Fruit fly (Drosophila melanogaster) whole organism, embryonic: ENCODE results near the gene Rnf146.
A peak's percentile ranks its signal among the peaks of the same experiment; 100 is the strongest.

Experiments
- Antp ChIP-seq: fragments of 200-800 bp; sonication (Bioruptor generic); optimal IDR thresholded peaks from 3 replicates; lab custom pipeline; 2016; ENCODE audit warnings: missing biosample characterization, missing genetic modification characterization
- Blimp-1 ChIP-seq: fragments of 200-800 bp; sonication (Bioruptor generic); optimal IDR thresholded peaks from 3 replicates; lab custom pipeline; 2018; ENCODE audit warnings: missing biosample characterization, missing genetic modification characterization, mild to moderate bottlenecking, moderate library complexity, missing genetic modification reagents
- CG1024 ChIP-seq: fragments of 200-800 bp; sonication (Bioruptor generic); IDR thresholded peaks from 2 replicates; pipeline ENCODE4 v1.3.6; 2022; ENCODE audit warnings: missing biosample characterization, missing genetic modification characterization
- CG10979 ChIP-seq: fragments of 200-800 bp; sonication (Bioruptor generic); optimal IDR thresholded peaks from 2 replicates; lab custom pipeline; 2018; ENCODE audit warnings: missing biosample characterization, mild to moderate bottlenecking, missing genetic modification characterization, moderate library complexity
- CG11696 ChIP-seq: fragments of 200-800 bp; sonication (Bioruptor generic); IDR thresholded peaks from 2 replicates; pipeline ENCODE4 v1.3.6; 2022; ENCODE audit warnings: missing biosample characterization, missing genetic modification characterization
- CG12391 ChIP-seq: fragments of 200-800 bp; sonication (Bioruptor generic); optimal IDR thresholded peaks from 3 replicates; lab custom pipeline; 2018; ENCODE audit warnings: missing biosample characterization, mild to moderate bottlenecking, missing genetic modification characterization, moderate library complexity
- CG13424 ChIP-seq: fragments of 200-800 bp; sonication (Bioruptor generic); optimal IDR thresholded peaks from 2 replicates; lab custom pipeline; 2019; ENCODE audit warnings: missing biosample characterization, mild to moderate bottlenecking, missing genetic modification characterization, moderate library complexity
- CG1602 ChIP-seq: fragments of 200-800 bp; sonication (Bioruptor generic); optimal IDR thresholded peaks from 3 replicates; lab custom pipeline; 2016; ENCODE audit warnings: missing biosample characterization, missing genetic modification characterization
- CG17361 ChIP-seq: fragments of 200-800 bp; sonication (Bioruptor generic); IDR thresholded peaks from 3 replicates; pipeline ENCODE4 v1.3.6; 2022; ENCODE audit warnings: missing biosample characterization, missing genetic modification characterization
- CG1832 ChIP-seq: fragments of 200-800 bp; sonication (Bioruptor generic); optimal IDR thresholded peaks from 2 replicates; lab custom pipeline; 2017; ENCODE audit warnings: missing biosample characterization, mild to moderate bottlenecking, missing genetic modification characterization, inconsistent platforms
- CG2712 ChIP-seq: fragments of 200-800 bp; optimal IDR thresholded peaks from 3 replicates; lab custom pipeline; 2019; ENCODE audit warnings: missing biosample characterization, mild to moderate bottlenecking, missing genetic modification characterization, moderate library complexity
- CG31388 ChIP-seq: fragments of 200-800 bp; sonication (Bioruptor generic); optimal IDR thresholded peaks from 2 replicates; lab custom pipeline; 2016; ENCODE audit warnings: missing biosample characterization, missing genetic modification characterization
- CG3163 ChIP-seq: fragments of 200-800 bp; sonication (Bioruptor generic); optimal IDR thresholded peaks from 3 replicates; lab custom pipeline; 2016; ENCODE audit warnings: missing biosample characterization, missing genetic modification characterization
- CG32767 ChIP-seq: fragments of 200-800 bp; sonication (Bioruptor generic); IDR thresholded peaks from 2 replicates; pipeline ENCODE4 v1.3.6; 2022; ENCODE audit warnings: missing biosample characterization, missing genetic modification characterization
- CG33557 ChIP-seq: fragments of 200-800 bp; sonication (Bioruptor generic); optimal IDR thresholded peaks from 2 replicates; lab custom pipeline; 2019; ENCODE audit warnings: missing biosample characterization, mild to moderate bottlenecking, missing genetic modification characterization, moderate library complexity
- CG42726 ChIP-seq: fragments of 200-800 bp; sonication (Bioruptor generic); IDR thresholded peaks from 2 replicates; pipeline ENCODE4 v1.3.6; 2022; ENCODE audit warnings: missing biosample characterization, missing genetic modification characterization; ENCODE audit not compliant: partially characterized antibody
- CG4617 ChIP-seq: fragments of 200-800 bp; sonication (Bioruptor generic); optimal IDR thresholded peaks from 3 replicates; lab custom pipeline; 2016; ENCODE audit warnings: missing biosample characterization, missing genetic modification characterization, borderline replicate concordance
- CG5180 ChIP-seq: fragments of 200-800 bp; sonication (Bioruptor generic); optimal IDR thresholded peaks from 3 replicates; lab custom pipeline; 2017; ENCODE audit warnings: missing biosample characterization, missing genetic modification characterization, mild to moderate bottlenecking, moderate library complexity, missing genetic modification reagents
- CG7357 ChIP-seq: fragments of 200-800 bp; sonication (Bioruptor generic); IDR thresholded peaks from 3 replicates; pipeline ENCODE4 v1.3.6; 2022; ENCODE audit warnings: missing biosample characterization, missing genetic modification characterization
- CG7987 ChIP-seq: fragments of 200-800 bp; sonication (Bioruptor generic); optimal IDR thresholded peaks from 2 replicates; lab custom pipeline; 2018; ENCODE audit warnings: missing biosample characterization, mild to moderate bottlenecking, missing genetic modification characterization, moderate library complexity
- CG8290 ChIP-seq, 3 experiments: fragments of 200-800 bp; sonication (Bioruptor generic); optimal IDR thresholded peaks; 2 replicates each; lab custom pipeline; 2016 to 2019; ENCODE audit warnings: missing biosample characterization in 3 of 3, missing genetic modification characterization in 3 of 3, mild to moderate bottlenecking in 2 of 3, moderate library complexity in 1 of 3
- CG9727 ChIP-seq: fragments of 200-800 bp; sonication (Bioruptor generic); optimal IDR thresholded peaks from 3 replicates; lab custom pipeline; 2017; ENCODE audit warnings: missing biosample characterization, mild to moderate bottlenecking, missing genetic modification characterization
- Dbx ChIP-seq: fragments of 200-800 bp; sonication (Bioruptor generic); IDR thresholded peaks from 3 replicates; pipeline ENCODE4 v1.3.6; 2022; ENCODE audit warnings: missing biosample characterization, missing genetic modification characterization
- Doc3 ChIP-seq: fragments of 200-800 bp; sonication (Bioruptor generic); IDR thresholded peaks from 3 replicates; pipeline ENCODE4 v1.3.6; 2022; ENCODE audit warnings: missing biosample characterization, missing genetic modification characterization; ENCODE audit not compliant: partially characterized antibody
- HLH4C ChIP-seq: fragments of 200-800 bp; sonication (Bioruptor generic); IDR thresholded peaks from 3 replicates; pipeline ENCODE4 v1.3.6; 2022; ENCODE audit warnings: missing biosample characterization, missing genetic modification characterization; ENCODE audit not compliant: partially characterized antibody
- HmgZ ChIP-seq: fragments of 200-800 bp; sonication (Bioruptor generic); optimal IDR thresholded peaks from 2 replicates; lab custom pipeline; 2018; ENCODE audit warnings: missing biosample characterization, mild to moderate bottlenecking, missing genetic modification characterization
- Hr78 ChIP-seq, 2 experiments: fragments of 200-800 bp in 1 of 2; fragments of >200 bp in 1 of 2; sonication (Bioruptor generic) in 1 of 2; optimal IDR thresholded peaks; 2 replicates each; lab custom pipeline; 2017 to 2019; ENCODE audit warnings: missing biosample characterization in 2 of 2, missing genetic modification characterization in 2 of 2, mild to moderate bottlenecking in 1 of 2, moderate library complexity in 1 of 2
- Mad ChIP-seq: fragments of 200-800 bp; sonication (Bioruptor generic); optimal IDR thresholded peaks from 2 replicates; lab custom pipeline; 2016; ENCODE audit warnings: missing biosample characterization, missing genetic modification characterization
- Max ChIP-seq: fragments of 200-800 bp; sonication (Bioruptor generic); optimal IDR thresholded peaks from 2 replicates; lab custom pipeline; 2016; ENCODE audit warnings: missing biosample characterization, mild to moderate bottlenecking, missing genetic modification characterization
- Meics ChIP-seq: fragments of 200-800 bp; sonication (Bioruptor generic); optimal IDR thresholded peaks from 2 replicates; lab custom pipeline; 2017; ENCODE audit warnings: missing biosample characterization, mild to moderate bottlenecking, missing genetic modification characterization
- Myb ChIP-seq: fragments of 200-800 bp; sonication (Bioruptor generic); optimal IDR thresholded peaks from 2 replicates; lab custom pipeline; 2016; ENCODE audit warnings: missing biosample characterization, missing genetic modification characterization
- Rfx ChIP-seq: fragments of 200-800 bp; sonication (Bioruptor generic); IDR thresholded peaks from 2 replicates; pipeline ENCODE4 v1.3.6; 2022; ENCODE audit warnings: missing biosample characterization, missing genetic modification characterization
- Six4 ChIP-seq: fragments of 200-800 bp; sonication (Bioruptor generic); optimal IDR thresholded peaks from 2 replicates; lab custom pipeline; 2016; ENCODE audit warnings: missing biosample characterization, missing genetic modification characterization
- Stat92E ChIP-seq, 3 experiments: fragments of >200 bp in 2 of 3; fragments of 200-800 bp in 1 of 3; sonication (Bioruptor generic) in 1 of 3; optimal IDR thresholded peaks; 2 replicates each; lab custom pipeline; 2017 to 2019; ENCODE audit warnings: missing biosample characterization in 3 of 3, missing genetic modification characterization in 3 of 3, mild to moderate bottlenecking in 1 of 3, moderate library complexity in 1 of 3
- emc ChIP-seq: fragments of 200-800 bp; sonication (Bioruptor generic); optimal IDR thresholded peaks from 2 replicates; lab custom pipeline; 2016; ENCODE audit warnings: missing biosample characterization, missing genetic modification characterization
- ewg ChIP-seq: fragments of 200-800 bp; sonication (Bioruptor generic); optimal IDR thresholded peaks from 3 replicates; lab custom pipeline; 2017; ENCODE audit warnings: mild to moderate bottlenecking, missing biosample characterization, missing genetic modification reagents, missing genetic modification characterization
- eyg ChIP-seq: fragments of 200-800 bp; sonication (Bioruptor generic); optimal IDR thresholded peaks from 3 replicates; lab custom pipeline; 2016; ENCODE audit warnings: missing biosample characterization, missing genetic modification characterization
- ftz-f1 ChIP-seq: fragments of 200-800 bp; sonication (Bioruptor generic); optimal IDR thresholded peaks from 2 replicates; lab custom pipeline; 2016; ENCODE audit warnings: missing biosample characterization, missing genetic modification characterization
- knrl ChIP-seq: fragments of 200-800 bp; sonication (Bioruptor generic); IDR thresholded peaks from 3 replicates; pipeline ENCODE4 v1.3.6; 2022; ENCODE audit warnings: missing biosample characterization, missing genetic modification characterization; ENCODE audit not compliant: partially characterized antibody
- luna ChIP-seq: fragments of 200-800 bp; sonication (Bioruptor generic); optimal IDR thresholded peaks from 2 replicates; lab custom pipeline; 2016; ENCODE audit warnings: missing biosample characterization, missing genetic modification characterization
- maf-S ChIP-seq: fragments of 200-800 bp; sonication (Bioruptor generic); optimal IDR thresholded peaks from 2 replicates; lab custom pipeline; 2016; ENCODE audit warnings: missing biosample characterization, missing genetic modification characterization
- nerfin-1 ChIP-seq: fragments of 200-800 bp; sonication (Bioruptor generic); optimal IDR thresholded peaks from 3 replicates; lab custom pipeline; 2019; ENCODE audit warnings: missing biosample characterization, mild to moderate bottlenecking, missing genetic modification characterization, moderate library complexity
- odd ChIP-seq: fragments of 200-800 bp; sonication (Bioruptor generic); optimal IDR thresholded peaks from 2 replicates; lab custom pipeline; 2017; ENCODE audit warnings: missing biosample characterization, mild to moderate bottlenecking, missing genetic modification characterization
- pum ChIP-seq: fragments of 200-800 bp; sonication (Bioruptor generic); optimal IDR thresholded peaks from 2 replicates; lab custom pipeline; 2016; ENCODE audit warnings: missing biosample characterization, missing genetic modification characterization
- row ChIP-seq: fragments of 200-800 bp; sonication (Bioruptor generic); IDR thresholded peaks from 3 replicates; pipeline ENCODE4 v1.3.6; 2022; ENCODE audit warnings: missing biosample characterization, missing genetic modification characterization
- salm ChIP-seq: fragments of 200-800 bp; sonication (Bioruptor generic); optimal IDR thresholded peaks from 2 replicates; lab custom pipeline; 2018; ENCODE audit warnings: missing biosample characterization, mild to moderate bottlenecking, missing genetic modification characterization
- sna ChIP-seq: fragments of 200-800 bp; sonication (Bioruptor generic); IDR thresholded peaks from 2 replicates; pipeline ENCODE4 v1.3.6; 2022; ENCODE audit warnings: missing biosample characterization, missing genetic modification characterization; ENCODE audit not compliant: partially characterized antibody
- sob ChIP-seq: fragments of 200-800 bp; sonication (Bioruptor generic); IDR thresholded peaks from 2 replicates; pipeline ENCODE4 v1.3.6; 2022; ENCODE audit warnings: missing biosample characterization, missing genetic modification characterization
- zen ChIP-seq: fragments of 200-800 bp; sonication (Bioruptor generic); optimal IDR thresholded peaks from 3 replicates; lab custom pipeline; 2018; ENCODE audit warnings: missing biosample characterization, mild to moderate bottlenecking, missing genetic modification characterization, moderate library complexity
- zf30C ChIP-seq: fragments of 200-800 bp; sonication (Bioruptor generic); optimal IDR thresholded peaks from 3 replicates; lab custom pipeline; 2018; ENCODE audit warnings: missing biosample characterization, mild to moderate bottlenecking, missing genetic modification characterization

Gene Rnf146

dm6 chr3L:19655923-19656322 is 13.3 kb upstream of the Rnf146 start (continued):
- no peak for TF ChIP-seq CG31388 (GFP tag; lab: Kevin White, UChicago)
- TF ChIP-seq ewg (GFP tag; lab: Kevin White, UChicago): peak; percentile 35
- peak; percentile 36 for TF ChIP-seq odd (GFP tag; lab: Kevin White, UChicago)
- no peak for TF ChIP-seq eyg (GFP tag; lab: Kevin White, UChicago)
- no peak for TF ChIP-seq maf-S
- peak; percentile 60 for TF ChIP-seq CG33557 (GFP tag; lab: Kevin White, UChicago)
- TF ChIP-seq CG5180 (GFP tag; lab: Kevin White, UChicago): peak; percentile 56
- TF ChIP-seq Antp (GFP tag; lab: Kevin White, UChicago): no peak
- TF ChIP-seq pum (GFP tag; lab: Kevin White, UChicago): peak; percentile 26
- TF ChIP-seq CG32767 (GFP tag; lab: Robert Waterston, UW): no peak
- no peak for TF ChIP-seq CG42726
- no peak for TF ChIP-seq Six4 (GFP tag; lab: Kevin White, UChicago)
- no peak for TF ChIP-seq CG1832 (GFP tag; lab: Kevin White, UChicago)
- TF ChIP-seq ftz-f1 (GFP tag; lab: Kevin White, UChicago): no peak
- no peak for TF ChIP-seq HLH4C (GFP tag; lab: Robert Waterston, UW)
- TF ChIP-seq Dbx (GFP tag; lab: Robert Waterston, UW): no peak
- TF ChIP-seq CG1024 (GFP tag; lab: Robert Waterston, UW): no peak
- TF ChIP-seq HmgZ (tag; lab: Kevin White, UChicago): no peak
- peak; percentile 42 for TF ChIP-seq CG1602 (GFP tag; lab: Kevin White, UChicago)
- TF ChIP-seq CG7987: peak; percentile 27
- TF ChIP-seq sob (GFP tag; lab: Robert Waterston, UW): no peak
- no peak for TF ChIP-seq Myb (GFP tag; lab: Kevin White, UChicago)
- TF ChIP-seq CG8290 (GFP tag; optimal IDR thresholded peaks at IDR 0.05; lab: Kevin White, UChicago): peak; percentile 11
- no peak for TF ChIP-seq CG8290 (tag; optimal IDR thresholded peaks at IDR 0.05; lab: Kevin White, UChicago)
- TF ChIP-seq knrl: no peak
- peak; percentile 50 for TF ChIP-seq Rfx
- TF ChIP-seq Max (GFP tag; lab: Kevin White, UChicago): no peak
- TF ChIP-seq CG17361: peak; percentile 76
- no peak for TF ChIP-seq CG3163 (GFP tag; lab: Kevin White, UChicago)
- TF ChIP-seq CG4617 (GFP tag; lab: Kevin White, UChicago): no peak
- TF ChIP-seq salm (tag; lab: Kevin White, UChicago): peak; percentile 46
- TF ChIP-seq row (GFP tag; lab: Robert Waterston, UW): peak; percentile 73
- no peak for TF ChIP-seq Doc3 (GFP tag; lab: Robert Waterston, UW)
- TF ChIP-seq CG2712 (tag; lab: Kevin White, UChicago): peak; percentile 77
- no peak for TF ChIP-seq luna (GFP tag; lab: Kevin White, UChicago)
- no peak for TF ChIP-seq zf30C (GFP tag; lab: Kevin White, UChicago)
- TF ChIP-seq sna (GFP tag; lab: Robert Waterston, UW): no peak
- TF ChIP-seq CG7357: no peak
- TF ChIP-seq CG10979 (tag; lab: Kevin White, UChicago): peak; percentile 68
- peak in 1 of 2 experiments; percentile 53 for TF ChIP-seq Hr78 (GFP tag; optimal IDR thresholded peaks at IDR 0.05; lab: Kevin White, UChicago)
- TF ChIP-seq Blimp-1 (GFP tag; lab: Kevin White, UChicago): peak; percentile 64
- peak; percentile 54 for TF ChIP-seq nerfin-1 (tag; lab: Kevin White, UChicago)
- no peak for TF ChIP-seq emc (GFP tag; lab: Kevin White, UChicago)
- TF ChIP-seq zen: peak; percentile 59
- TF ChIP-seq Meics (GFP tag; lab: Kevin White, UChicago): peak; percentile 49
- TF ChIP-seq CG11696 (GFP tag; lab: Robert Waterston, UW): no peak
- no peak for TF ChIP-seq Stat92E (GFP tag; optimal IDR thresholded peaks at IDR 0.05; lab: Kevin White, UChicago)
- TF ChIP-seq CG9727 (GFP tag; lab: Kevin White, UChicago): peak; percentile 67
- peak; percentile 65 for TF ChIP-seq CG13424 (tag; lab: Kevin White, UChicago)
- TF ChIP-seq Mad (GFP tag; lab: Kevin White, UChicago): peak; percentile 13
- TF ChIP-seq CG12391 (tag; lab: Kevin White, UChicago): peak; percentile 38
